Fruit fly (Drosophila melanogaster) whole organism, embryonic: ENCODE results near the gene CG42489.

ENCODE experiments used
- Atf6 ChIP-seq: fragments of 200-800 bp; sonication (Bioruptor generic); IDR thresholded peaks from 2 replicates; pipeline ENCODE4 v1.3.6; 2022; ENCODE audit warnings: missing biosample characterization, missing genetic modification characterization
- BtbVII ChIP-seq: fragments of 200-800 bp; sonication (Bioruptor generic); optimal IDR thresholded peaks from 3 replicates; lab custom pipeline; 2017; ENCODE audit warnings: missing biosample characterization, mild to moderate bottlenecking, missing genetic modification characterization
- CG10209 ChIP-seq: fragments of 200-800 bp; sonication (Bioruptor generic); optimal IDR thresholded peaks from 3 replicates; lab custom pipeline; 2017; ENCODE audit warnings: missing biosample characterization, mild to moderate bottlenecking, missing genetic modification characterization, missing genetic modification reagents
- CG10321 ChIP-seq: fragments of 200-800 bp; sonication (Bioruptor generic); IDR thresholded peaks from 2 replicates; pipeline ENCODE4 v1.3.6; 2022; ENCODE audit warnings: missing biosample characterization, missing genetic modification characterization
- CG10431 ChIP-seq: fragments of 200-800 bp; sonication (Bioruptor generic); optimal IDR thresholded peaks from 3 replicates; lab custom pipeline; 2018; ENCODE audit warnings: missing biosample characterization, mild to moderate bottlenecking, missing genetic modification characterization
- CG11093 ChIP-seq: fragments of 200-800 bp; sonication (Bioruptor generic); IDR thresholded peaks from 3 replicates; pipeline ENCODE4 v1.3.6; 2022; ENCODE audit warnings: missing biosample characterization, missing genetic modification characterization
- CG12071 ChIP-seq: fragments of 200-800 bp; sonication (Bioruptor generic); optimal IDR thresholded peaks from 3 replicates; lab custom pipeline; 2018; ENCODE audit warnings: missing biosample characterization, mild to moderate bottlenecking, missing genetic modification characterization
- CG12659 ChIP-seq: fragments of 200-800 bp; sonication (Bioruptor generic); optimal IDR thresholded peaks from 3 replicates; lab custom pipeline; 2017; ENCODE audit warnings: mild to moderate bottlenecking, missing biosample characterization, missing genetic modification reagents, missing genetic modification characterization
- CG12942 ChIP-seq: fragments of 200-800 bp; sonication (Bioruptor generic); optimal IDR thresholded peaks from 3 replicates; lab custom pipeline; 2016; ENCODE audit warnings: missing biosample characterization, missing genetic modification characterization
- CG13296 ChIP-seq: fragments of 200-800 bp; sonication (Bioruptor generic); optimal IDR thresholded peaks from 3 replicates; lab custom pipeline; 2018; ENCODE audit warnings: missing biosample characterization, mild to moderate bottlenecking, missing genetic modification characterization
- CG1529 ChIP-seq: fragments of 200-800 bp; sonication (Bioruptor generic); optimal IDR thresholded peaks from 3 replicates; lab custom pipeline; 2018; ENCODE audit warnings: missing biosample characterization, missing genetic modification characterization
- CG15696 ChIP-seq: fragments of 200-800 bp; sonication (Bioruptor generic); optimal IDR thresholded peaks from 2 replicates; lab custom pipeline; 2019; ENCODE audit warnings: missing biosample characterization, mild to moderate bottlenecking, missing genetic modification characterization, moderate library complexity
- CG16863 ChIP-seq: fragments of 200-800 bp; sonication (Bioruptor generic); optimal IDR thresholded peaks from 3 replicates; lab custom pipeline; 2016; ENCODE audit warnings: missing biosample characterization, missing genetic modification characterization
- CG18011 ChIP-seq: fragments of 200-800 bp; sonication (Bioruptor generic); optimal IDR thresholded peaks from 2 replicates; lab custom pipeline; 2017; ENCODE audit warnings: missing biosample characterization, missing genetic modification characterization, mild to moderate bottlenecking, moderate library complexity, missing genotype
- CG18599 ChIP-seq: fragments of 200-800 bp; sonication (Bioruptor generic); optimal IDR thresholded peaks from 3 replicates; lab custom pipeline; 2017; ENCODE audit warnings: missing biosample characterization, missing genetic modification characterization, mild to moderate bottlenecking, moderate library complexity, missing genetic modification reagents
- CG18619 ChIP-seq: fragments of 200-800 bp; sonication (Bioruptor generic); optimal IDR thresholded peaks from 3 replicates; lab custom pipeline; 2017; ENCODE audit warnings: missing biosample characterization, mild to moderate bottlenecking, missing genetic modification characterization
- CG34376 ChIP-seq: fragments of 200-800 bp; sonication (Bioruptor generic); optimal IDR thresholded peaks from 2 replicates; lab custom pipeline; 2018; ENCODE audit warnings: missing biosample characterization, mild to moderate bottlenecking, missing genetic modification characterization
- CG3995 ChIP-seq: fragments of 200-800 bp; sonication (Bioruptor generic); optimal IDR thresholded peaks from 3 replicates; lab custom pipeline; 2016; ENCODE audit warnings: missing biosample characterization, missing genetic modification characterization
- CG5245 ChIP-seq: fragments of 200-800 bp; sonication (Bioruptor generic); optimal IDR thresholded peaks from 3 replicates; lab custom pipeline; 2016; ENCODE audit warnings: missing biosample characterization, missing genetic modification characterization
- CG6272 ChIP-seq: fragments of 200-800 bp; sonication (Bioruptor generic); IDR thresholded peaks from 2 replicates; pipeline ENCODE4 v1.3.6; 2022; ENCODE audit warnings: missing biosample characterization, missing genetic modification characterization
- CG6654 ChIP-seq: fragments of 200-800 bp; sonication (Bioruptor generic); optimal IDR thresholded peaks from 2 replicates; lab custom pipeline; 2017; ENCODE audit warnings: missing biosample characterization, mild to moderate bottlenecking, missing genetic modification characterization
- CG7786 ChIP-seq: fragments of 200-800 bp; sonication (Bioruptor generic); optimal IDR thresholded peaks from 2 replicates; lab custom pipeline; 2016; ENCODE audit warnings: missing biosample characterization, missing genetic modification characterization
- CG8359 ChIP-seq: fragments of 200-800 bp; sonication (Bioruptor generic); optimal IDR thresholded peaks from 2 replicates; lab custom pipeline; 2017; ENCODE audit warnings: missing biosample characterization, mild to moderate bottlenecking, missing genetic modification characterization, borderline replicate concordance
- CG8388 ChIP-seq: fragments of 200-800 bp; sonication (Bioruptor generic); optimal IDR thresholded peaks from 2 replicates; lab custom pipeline; 2019; ENCODE audit warnings: missing biosample characterization, mild to moderate bottlenecking, missing genetic modification characterization, moderate library complexity
- CG9437 ChIP-seq: fragments of 200-800 bp; sonication (Bioruptor generic); optimal IDR thresholded peaks from 2 replicates; lab custom pipeline; 2018; ENCODE audit warnings: missing biosample characterization, mild to moderate bottlenecking, missing genetic modification characterization
- Dfd ChIP-seq, 2 experiments: fragments of >200 bp; optimal IDR thresholded peaks; 2 replicates each; lab custom pipeline; 2017; ENCODE audit warnings: missing biosample characterization in 2 of 2, missing genetic modification characterization in 2 of 2
- Dp ChIP-seq: fragments of 200-800 bp; sonication (Bioruptor generic); optimal IDR thresholded peaks from 2 replicates; lab custom pipeline; 2018; ENCODE audit warnings: missing biosample characterization, mild to moderate bottlenecking, missing genetic modification characterization, moderate library complexity
- GATAe ChIP-seq: fragments of 200-800 bp; sonication (Bioruptor generic); conservative IDR thresholded peaks from 2 replicates; pipeline ENCODE4 v1.3.6; 2022; ENCODE audit warnings: missing biosample characterization, missing genetic modification characterization
- HHEX ChIP-seq: fragments of 200-800 bp; sonication (Bioruptor generic); optimal IDR thresholded peaks from 3 replicates; lab custom pipeline; 2017; ENCODE audit warnings: missing biosample characterization, mild to moderate bottlenecking, missing genetic modification characterization, missing genetic modification reagents
- Kr ChIP-seq: fragments of 200-800 bp; sonication (Bioruptor generic); optimal IDR thresholded peaks from 2 replicates; lab custom pipeline; 2017; ENCODE audit warnings: missing biosample characterization, mild to moderate bottlenecking, missing genetic modification characterization
- NFAT ChIP-seq: fragments of 200-800 bp; sonication (Bioruptor generic); IDR thresholded peaks from 2 replicates; pipeline ENCODE4 v1.3.6; 2022; ENCODE audit warnings: missing biosample characterization, missing genetic modification characterization
- NK7.1 ChIP-seq: fragments of 200-800 bp; sonication (Bioruptor generic); optimal IDR thresholded peaks from 3 replicates; lab custom pipeline; 2016; ENCODE audit warnings: missing biosample characterization, missing genetic modification characterization
- Poxn ChIP-seq: fragments of 200-800 bp; sonication (Bioruptor generic); IDR thresholded peaks from 2 replicates; pipeline ENCODE4 v1.3.6; 2022; ENCODE audit warnings: missing biosample characterization, missing genetic modification characterization
- Stat92E ChIP-seq, 3 experiments: fragments of >200 bp in 2 of 3; fragments of 200-800 bp in 1 of 3; sonication (Bioruptor generic) in 1 of 3; optimal IDR thresholded peaks; 2 replicates each; lab custom pipeline; 2017 to 2019; ENCODE audit warnings: missing biosample characterization in 3 of 3, missing genetic modification characterization in 3 of 3, mild to moderate bottlenecking in 1 of 3, moderate library complexity in 1 of 3
- TFAM ChIP-seq: fragments of 200-800 bp; sonication (Bioruptor generic); optimal IDR thresholded peaks from 2 replicates; lab custom pipeline; 2017; ENCODE audit warnings: missing biosample characterization, missing genetic modification characterization, inconsistent platforms
- Vsx1 ChIP-seq: fragments of 200-800 bp; sonication (Bioruptor generic); optimal IDR thresholded peaks from 2 replicates; lab custom pipeline; 2017; ENCODE audit warnings: missing biosample characterization, mild to moderate bottlenecking, missing genetic modification characterization, missing genetic modification reagents
- ash1 ChIP-seq: fragments of 200-800 bp; sonication (Bioruptor generic); optimal IDR thresholded peaks from 2 replicates; lab custom pipeline; 2018; ENCODE audit warnings: missing biosample characterization, mild to moderate bottlenecking, missing genetic modification characterization
- cad ChIP-seq: fragments of >200 bp; optimal IDR thresholded peaks from 2 replicates; lab custom pipeline; 2017; ENCODE audit warnings: missing biosample characterization, missing genetic modification characterization
- chif ChIP-seq, 2 experiments: fragments of 200-800 bp; sonication (Bioruptor generic); optimal IDR thresholded peaks; 3 replicates each; lab custom pipeline; 2016; ENCODE audit warnings: missing biosample characterization in 2 of 2, missing genetic modification characterization in 2 of 2
- fu2 ChIP-seq: fragments of 200-800 bp; sonication (Bioruptor generic); optimal IDR thresholded peaks from 2 replicates; lab custom pipeline; 2016; ENCODE audit warnings: missing biosample characterization, missing genetic modification characterization
- h ChIP-seq: fragments of >200 bp; optimal IDR thresholded peaks from 2 replicates; lab custom pipeline; 2017
- nerfin-1 ChIP-seq: fragments of 200-800 bp; sonication (Bioruptor generic); optimal IDR thresholded peaks from 3 replicates; lab custom pipeline; 2019; ENCODE audit warnings: missing biosample characterization, mild to moderate bottlenecking, missing genetic modification characterization, moderate library complexity
- pan ChIP-seq, 4 experiments: fragments of >200 bp in 3 of 4; fragments of 200-800 bp in 1 of 4; sonication (Bioruptor generic) in 1 of 4; optimal IDR thresholded peaks in 3 of 4; IDR thresholded peaks in 1 of 4; 2 replicates each; pipeline versions ENCODE4 v1.3.6 to Lab custom; 2017 to 2022; ENCODE audit warnings: missing biosample characterization in 2 of 4, missing genetic modification characterization in 2 of 4, mixed read lengths in 1 of 4
- pros ChIP-seq: fragments of 200-800 bp; sonication (Bioruptor generic); optimal IDR thresholded peaks from 3 replicates; lab custom pipeline; 2019; ENCODE audit warnings: missing biosample characterization, mild to moderate bottlenecking, missing genetic modification characterization, moderate library complexity
- salm ChIP-seq: fragments of 200-800 bp; sonication (Bioruptor generic); optimal IDR thresholded peaks from 2 replicates; lab custom pipeline; 2018; ENCODE audit warnings: missing biosample characterization, mild to moderate bottlenecking, missing genetic modification characterization
- sd ChIP-seq: fragments of 200-800 bp; sonication (Bioruptor generic); optimal IDR thresholded peaks from 3 replicates; lab custom pipeline; 2018; ENCODE audit warnings: missing biosample characterization, mild to moderate bottlenecking, missing genetic modification characterization, moderate library complexity
- sens-2 ChIP-seq: fragments of 200-800 bp; sonication (Bioruptor generic); IDR thresholded peaks from 2 replicates; pipeline ENCODE4 v1.3.6; 2022; ENCODE audit warnings: missing biosample characterization, missing genetic modification characterization
- trh ChIP-seq: fragments of 200-800 bp; sonication (Bioruptor generic); optimal IDR thresholded peaks from 2 replicates; lab custom pipeline; 2016; ENCODE audit warnings: missing biosample characterization, missing genetic modification characterization
- ttk ChIP-seq: fragments of 200-800 bp; sonication (Bioruptor generic); IDR thresholded peaks from 2 replicates; pipeline ENCODE4 v2.1.2; 2022; ENCODE audit warnings: missing biosample characterization, missing genetic modification characterization
- wor ChIP-seq: fragments of 200-800 bp; sonication (Bioruptor generic); IDR thresholded peaks from 2 replicates; pipeline ENCODE4 v1.3.6; 2022; ENCODE audit warnings: missing biosample characterization, missing genetic modification characterization

CG42489 gene

dm6 chr3R:8652731-8653130 lies 1.8 kb downstream of the CG42489 start, which contains the start of the genes Sys1 and Dhod (continued):
- TF ChIP-seq Stat92E (GFP tag; optimal IDR thresholded peaks at IDR 0.05; lab: Kevin White, UChicago) (no peak), CG8388 (GFP tag; lab: Kevin White, UChicago) (peak; percentile 51), CG12942 (peak; percentile 45), CG18599 (GFP tag; lab: Kevin White, UChicago) (peak; percentile 48), CG1529 (no peak), CG18011 (peak; percentile 60), Kr (GFP tag; lab: Kevin White, UChicago) (peak; percentile 10), GATAe (GFP tag; lab: Robert Waterston, UW) (no peak), CG9437 (GFP tag; lab: Kevin White, UChicago) (peak; percentile 15), CG5245 (peak; percentile 36), CG3995 (peak; percentile 74), Vsx1 (GFP tag; lab: Kevin White, UChicago) (no peak), CG16863 (GFP tag; lab: Kevin White, UChicago) (peak; percentile 58), chif (GFP tag; optimal IDR thresholded peaks at IDR 0.05; lab: Kevin White, UChicago) (peak; percentile 29 to 57), h (lab: Kevin White, UChicago) (no peak), ash1 (GFP tag; lab: Kevin White, UChicago) (no peak), Dp (GFP tag; lab: Kevin White, UChicago) (no peak), CG7786 (GFP tag; lab: Kevin White, UChicago) (peak; percentile 77), CG10321 (GFP tag; lab: Robert Waterston, UW) (no peak), CG6272 (GFP tag; lab: Robert Waterston, UW) (peak; percentile 75), sens-2 (peak; percentile 36; the same call in 1 of the 2 replicates), CG11093 (GFP tag; lab: Robert Waterston, UW) (0 out of 3 replicates have a peak, but pooled peaks have one; percentile 40), cad (GFP tag; lab: Kevin White, UChicago) (no peak), NFAT (GFP tag; lab: Robert Waterston, UW) (peak; percentile 41; the same call in 1 of the 2 replicates), Poxn (GFP tag; lab: Robert Waterston, UW) (no peak), nerfin-1 (peak; percentile 34), salm (no peak), CG12071 (GFP tag; lab: Kevin White, UChicago) (no peak), sd (tag; lab: Kevin White, UChicago) (peak; percentile 72), NK7.1 (GFP tag; lab: Kevin White, UChicago) (peak; percentile 39), CG18619 (GFP tag; lab: Kevin White, UChicago) (peak; percentile 36), fu2 (peak; percentile 63), CG15696 (tag; lab: Kevin White, UChicago) (peak; percentile 3), CG34376 (GFP tag; lab: Kevin White, UChicago) (peak; percentile 46), ttk (no peak), trh (GFP tag; lab: Kevin White, UChicago) (no peak), CG12659 (peak; percentile 52), wor (peak; percentile 27; the same call in 1 of the 2 replicates), Atf6 (GFP tag; lab: Robert Waterston, UW) (peak; percentile 58), CG13296 (peak; percentile 56), CG6654 (GFP tag; lab: Kevin White, UChicago) (no peak), Dfd (GFP tag; optimal IDR thresholded peaks at IDR 0.05; lab: Kevin White, UChicago) (no peak), CG10209 (GFP tag; lab: Kevin White, UChicago) (peak; percentile 47), BtbVII (GFP tag; lab: Kevin White, UChicago) (no peak), pros (GFP tag; lab: Kevin White, UChicago) (no peak), CG8359 (GFP tag; lab: Kevin White, UChicago) (no peak), pan (optimal IDR thresholded peaks at IDR 0.05; lab: Kevin White, UChicago) (no peak), pan (GFP tag; optimal IDR thresholded peaks at IDR 0.05 in 1 of 2, IDR thresholded peaks at IDR 0.05 in 1 of 2) (peak in 1 of 2 experiments; percentile 72), HHEX (peak; percentile 38), CG10431 (GFP tag; lab: Kevin White, UChicago) (no peak), TFAM (GFP tag; lab: Kevin White, UChicago) (no peak)
